Worm (Caenorhabditis elegans): ENCODE data around the gene ugt-62.

DNA sequence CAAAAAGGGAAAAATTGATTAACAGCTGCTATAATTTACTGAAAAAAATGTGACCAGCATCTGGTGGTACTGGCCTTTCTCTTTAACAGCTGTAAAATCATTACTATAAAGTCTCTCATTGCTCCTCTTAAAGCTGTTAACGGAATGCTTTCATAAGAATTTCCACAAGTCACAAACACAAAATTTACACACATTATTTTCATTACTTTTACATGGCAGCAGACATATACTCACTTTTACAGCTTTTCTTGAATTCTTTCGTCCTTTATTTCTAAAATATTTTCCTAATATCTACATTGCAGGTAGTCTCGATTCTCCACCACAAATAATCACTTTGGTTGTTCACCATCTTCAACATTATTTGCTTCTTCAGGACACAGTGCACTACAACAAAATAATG is 12.9 kb upstream of the ugt-62 start, which contains the start of gene imph-1:
- TF ChIP-seq ceh-63 (GFP tag; optimal IDR thresholded peaks at IDR 0.05) (no peak), nhr-28 (tag; optimal IDR thresholded peaks at IDR 0.05) (no peak), sox-4 (tag; optimal IDR thresholded peaks at IDR 0.05) (no peak), zag-1 (tag; optimal IDR thresholded peaks at IDR 0.05) (no peak), efl-3 (GFP tag; optimal IDR thresholded peaks at IDR 0.05) (no peak)

Data from whole organism, L1 larva.